Worm (Caenorhabditis elegans) whole organism, mixed stage, embryonic: Measurements from ENCODE around the gene nspd-2.

Experiments used
- ceh-43 ChIP-seq: fragments of 200-800 bp; sonication (Bioruptor generic); optimal IDR thresholded peaks from 2 replicates; lab custom pipeline; 2018; ENCODE audit warnings: mild to moderate bottlenecking, missing genetic modification characterization, moderate library complexity, missing compliant biosample characterization
- elt-3 ChIP-seq: fragments of 150-350 bp; optimal IDR thresholded peaks from 2 replicates; lab custom pipeline; 2014; ENCODE audit warnings: missing biosample characterization, missing genetic modification characterization
- lin-13 ChIP-seq: fragments of 150-350 bp; optimal IDR thresholded peaks from 2 replicates; lab custom pipeline; 2014; ENCODE audit warnings: missing biosample characterization, missing genetic modification characterization
- nhr-12 ChIP-seq: fragments of 150-350 bp; optimal IDR thresholded peaks from 2 replicates; lab custom pipeline; 2014; ENCODE audit warnings: missing biosample characterization, missing genetic modification characterization
- nhr-28 ChIP-seq: fragments of 150-350 bp; optimal IDR thresholded peaks from 2 replicates; lab custom pipeline; 2014; ENCODE audit warnings: missing biosample characterization, missing genetic modification characterization
- unc-62 ChIP-seq: fragments of 150-350 bp; optimal IDR thresholded peaks from 2 replicates; lab custom pipeline; 2014; ENCODE audit warnings: missing biosample characterization, missing genetic modification reagents, missing genetic modification characterization

DNA sequence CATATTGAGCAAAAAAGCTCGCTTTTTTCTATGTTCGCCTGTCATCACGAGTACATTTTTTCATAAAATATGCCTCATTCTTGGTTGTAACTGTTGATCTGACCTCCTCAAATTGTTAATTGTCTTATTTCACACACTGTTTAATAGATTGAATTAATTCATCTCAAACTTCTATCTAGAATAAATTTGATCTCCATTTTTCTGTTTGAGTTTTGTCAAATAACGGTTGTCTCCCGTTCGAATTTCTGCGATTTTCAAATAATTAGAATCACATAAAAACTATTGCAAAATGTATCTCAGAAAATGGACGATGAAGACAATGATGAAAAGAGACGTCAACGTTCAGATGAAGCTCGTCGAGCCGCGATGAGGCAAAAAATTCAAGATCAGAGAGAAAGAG, 18.1 kb downstream of the nspd-2 start, which contains the start of gene K07F5.14:
- TF ChIP-seq ceh-43 (GFP tag; lab: Kevin White, UChicago) (no peak), unc-62 (GFP tag; lab: Kevin White, UChicago) (no peak), nhr-28 (tag; lab: Kevin White, UChicago) (no peak), elt-3 (no peak), nhr-12 (no peak), lin-13 (no peak)
